Fruit fly (Drosophila melanogaster) whole organism, larva: ENCODE measurements around the gene CG2767.
A peak's percentile ranks its signal among the peaks of the same experiment; 100 is the strongest.

Source experiments
- noc ChIP-seq: fragments of 200-800 bp; sonication (Bioruptor generic); optimal IDR thresholded peaks from 3 replicates; lab custom pipeline; 2019; ENCODE audit warnings: missing biosample characterization, mild to moderate bottlenecking, missing genetic modification characterization, moderate library complexity

The CG2767 gene

DNA sequence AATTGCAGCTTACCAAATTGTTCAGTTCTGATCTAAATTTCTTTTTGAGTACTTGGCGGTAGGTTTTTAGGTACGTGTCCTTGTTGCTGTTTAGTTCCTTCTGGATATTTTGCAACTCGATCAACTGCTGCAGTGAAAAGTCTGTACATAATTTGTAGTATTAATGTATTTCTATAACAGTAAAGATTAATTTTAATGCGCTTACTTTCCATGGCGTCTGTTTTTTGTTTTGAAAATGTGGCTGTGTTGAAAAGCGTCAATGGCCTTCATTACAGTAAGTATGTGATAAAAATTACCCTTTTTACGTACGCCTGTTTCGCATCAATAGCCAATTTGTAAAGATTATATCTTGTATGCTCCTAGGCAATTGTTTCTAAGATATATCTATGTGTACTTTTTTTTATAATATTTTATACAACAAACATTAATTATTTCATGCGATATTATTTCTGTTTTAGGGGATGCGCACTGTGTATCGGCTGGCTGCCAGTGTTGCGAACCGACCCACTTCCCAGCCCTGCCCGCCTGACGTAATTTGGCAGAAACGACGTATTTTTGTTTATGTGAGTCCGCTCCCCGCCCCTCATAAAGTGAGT lies 6.7 kb downstream of the CG2767 start, which contains the start of the genes Kmn2 and CG2698:
Kmn2 (minus strand) TSS at position 236 of the 596 bp plus-strand sequence.
CG2698 (plus strand) TSS at position 489 of the 596 bp plus-strand sequence.
- peak; percentile 96 for TF ChIP-seq noc (tag; lab: Kevin White, UChicago)

DNA sequence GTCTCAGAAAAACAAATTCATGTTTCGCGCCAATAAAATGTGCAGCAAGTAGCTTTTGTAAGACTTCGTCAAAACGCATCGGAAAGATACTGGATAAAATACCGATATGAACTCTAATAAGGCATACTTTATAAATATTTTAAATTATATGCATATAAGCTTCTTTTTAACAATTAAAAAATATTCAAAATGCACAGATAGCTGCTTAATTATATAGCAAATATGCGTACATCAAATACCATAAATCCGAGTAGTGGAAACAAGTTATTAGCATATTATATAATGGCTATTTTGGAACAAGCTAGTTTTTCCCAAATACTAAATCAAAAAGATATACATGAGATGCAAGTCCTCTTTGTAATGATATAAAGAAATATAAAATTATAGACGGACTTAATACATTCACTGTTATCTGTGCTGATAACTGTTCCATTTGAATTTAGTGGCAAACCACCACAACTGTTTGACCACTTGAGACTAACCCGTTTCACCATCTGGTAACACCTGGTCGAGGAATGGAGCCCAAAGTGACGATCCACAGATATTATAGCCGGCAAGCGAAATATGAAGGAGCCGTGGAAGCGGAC lies 8.3 kb downstream of the CG2767 start, which contains the start of gene PIG-H:
PIG-H (plus strand) TSS at position 303 of the 587 bp plus-strand sequence.
- TF ChIP-seq noc (tag; lab: Kevin White, UChicago) = no peak

DNA sequence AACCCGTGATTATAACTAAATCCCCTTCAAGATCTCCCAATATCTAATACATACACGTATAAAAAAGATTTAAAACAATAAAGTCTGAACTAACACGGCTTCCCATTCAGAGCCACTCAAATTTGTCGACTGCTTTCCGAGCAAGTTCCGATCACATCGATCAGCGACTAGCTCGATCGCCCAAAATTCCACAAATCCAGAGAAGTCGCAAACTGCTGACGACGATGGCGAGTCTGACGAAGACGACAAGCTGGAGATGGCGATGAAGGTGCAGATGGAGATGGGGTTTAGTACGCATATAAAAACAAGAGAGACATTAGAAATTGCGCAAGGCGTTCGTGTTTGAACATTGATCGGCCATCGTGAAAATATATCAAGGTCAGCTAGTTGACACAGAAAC lies 9.1 kb downstream of the CG2767 start:
- TF ChIP-seq noc (tag; lab: Kevin White, UChicago) = no peak

DNA sequence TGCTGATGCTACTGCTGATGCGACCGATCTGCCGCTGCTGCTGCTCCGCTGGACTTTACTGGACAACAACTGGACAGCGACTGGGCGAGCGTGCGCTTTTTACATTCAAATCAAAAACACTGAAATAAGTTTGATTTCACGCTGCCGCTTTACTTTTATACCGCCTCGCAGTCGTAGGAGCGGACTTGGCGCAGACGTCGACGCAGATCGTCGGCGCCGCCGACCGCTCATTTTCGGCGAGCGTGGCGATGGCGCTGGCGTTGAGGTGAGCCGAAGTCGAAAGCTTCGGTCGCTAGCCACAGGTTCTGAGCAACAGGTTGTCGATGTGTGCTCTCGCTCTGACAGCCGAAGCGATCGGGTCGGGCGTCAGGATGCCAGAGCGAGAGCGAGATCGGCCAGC lies 12.2 kb downstream of the CG2767 start, which contains the start of gene Elovl7:
Elovl7 (minus strand) TSS at position 131 of the 400 bp plus-strand sequence.
- TF ChIP-seq noc (tag; lab: Kevin White, UChicago) = no peak

DNA sequence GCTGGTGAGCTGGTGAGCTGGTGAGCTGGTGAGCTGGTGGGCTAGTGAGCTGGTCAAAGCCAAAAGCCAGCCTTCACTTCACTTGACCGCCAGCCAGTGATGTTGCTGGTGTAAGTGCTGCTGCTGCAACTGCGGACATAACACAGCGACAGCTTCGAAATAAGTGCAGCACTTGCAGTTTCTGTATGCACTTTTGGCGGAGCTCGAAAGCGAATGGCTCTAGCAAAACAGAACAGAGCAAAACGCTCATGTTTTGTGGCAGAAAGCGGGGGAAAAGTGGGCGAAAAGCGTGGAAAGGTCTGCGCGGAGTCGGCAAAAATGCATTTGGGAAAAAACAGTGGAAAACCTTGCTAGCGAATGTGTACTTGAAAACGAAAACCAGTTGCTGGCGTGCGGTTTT lies 13.3 kb downstream of the CG2767 start:
- TF ChIP-seq noc (tag; lab: Kevin White, UChicago) = no peak

DNA sequence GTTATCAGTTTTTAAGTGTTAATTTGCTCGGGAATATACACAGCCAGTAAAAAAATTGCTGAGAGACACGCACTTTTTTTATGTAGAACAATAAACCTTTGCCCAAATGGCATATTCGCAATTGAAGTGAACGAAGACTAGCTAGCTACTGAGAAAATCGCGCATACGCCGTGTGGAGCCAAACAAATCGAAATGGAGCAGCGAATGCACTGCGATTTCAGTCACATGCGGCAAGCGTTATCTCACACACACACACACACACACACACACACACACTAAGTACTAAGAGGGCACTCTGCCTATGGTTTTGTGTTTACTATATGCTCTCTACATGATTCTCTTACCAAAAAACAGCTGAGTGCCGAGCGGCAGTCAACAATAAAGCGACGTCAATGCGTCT lies 14.4 kb downstream of the CG2767 start:
- no peak for TF ChIP-seq noc (tag; lab: Kevin White, UChicago)

DNA sequence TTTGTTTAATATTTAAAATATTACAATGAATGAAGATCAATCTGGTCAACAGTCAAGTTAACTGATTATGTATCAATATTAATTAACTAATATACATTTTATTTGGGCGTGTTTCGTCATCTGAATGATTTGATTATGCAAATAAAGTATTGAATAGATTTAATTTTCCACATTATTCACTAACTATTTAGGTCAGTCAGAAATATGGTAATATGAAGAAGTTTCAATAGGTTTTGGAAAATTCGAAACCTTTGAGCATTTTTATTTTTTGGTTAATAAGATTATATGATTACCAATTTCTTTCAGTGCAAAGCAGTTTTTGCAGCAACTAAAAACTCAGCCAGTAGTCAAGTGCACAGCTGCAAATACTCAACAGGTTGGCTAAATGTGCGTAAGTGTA lies 15.8 kb downstream of the CG2767 start:
- TF ChIP-seq noc (tag; lab: Kevin White, UChicago) = no peak

DNA sequence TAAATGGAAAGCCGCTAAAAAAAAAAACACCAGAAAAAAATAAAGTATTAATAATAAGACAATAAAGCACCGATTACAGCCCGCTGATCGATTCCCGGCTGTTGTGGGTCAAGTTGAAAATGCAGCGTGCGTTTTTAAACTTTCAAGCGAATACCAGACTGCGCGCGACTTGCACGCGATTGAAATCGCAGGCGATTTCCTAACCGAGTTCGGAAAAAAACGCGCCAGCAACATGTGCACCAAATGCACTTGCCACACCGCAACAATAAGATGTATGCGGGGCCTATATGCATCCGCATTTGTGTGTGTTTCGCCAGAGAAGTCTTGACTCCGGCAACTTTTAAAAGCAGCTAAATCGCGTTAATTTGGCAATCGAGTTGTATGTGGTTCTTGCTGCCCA lies 16.5 kb downstream of the CG2767 start:
- no peak for TF ChIP-seq noc (tag; lab: Kevin White, UChicago)

DNA sequence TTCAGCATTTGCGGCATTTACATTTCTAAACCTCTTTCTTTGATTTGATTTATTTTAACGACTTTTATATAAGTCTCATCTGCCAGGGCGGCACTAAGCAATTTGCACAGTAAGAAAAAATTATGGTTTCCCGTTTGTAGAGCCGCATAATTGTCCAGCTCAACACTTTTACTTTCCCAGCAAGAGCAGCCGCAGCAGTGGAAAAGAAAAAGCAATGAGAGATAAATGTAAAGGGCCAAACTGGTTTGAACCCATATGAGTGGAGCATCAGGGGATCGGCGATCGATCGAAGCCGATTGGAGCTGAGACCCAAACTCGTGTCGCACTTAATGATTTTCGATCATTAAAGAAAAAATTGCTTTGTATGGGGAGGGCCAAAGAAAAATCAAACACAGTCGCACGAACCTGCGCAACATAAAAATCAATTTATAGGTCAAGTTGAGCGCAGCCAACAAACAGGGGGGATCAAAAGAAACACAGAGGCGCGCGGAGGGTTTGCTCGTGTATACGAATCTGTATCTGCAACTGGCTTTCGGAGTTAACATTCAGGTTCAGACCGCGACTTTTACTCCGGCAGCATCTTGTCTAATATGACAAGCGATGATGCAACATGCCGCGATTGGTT lies 17.0 kb downstream of the CG2767 start:
- TF ChIP-seq noc (tag; lab: Kevin White, UChicago) = no peak

DNA sequence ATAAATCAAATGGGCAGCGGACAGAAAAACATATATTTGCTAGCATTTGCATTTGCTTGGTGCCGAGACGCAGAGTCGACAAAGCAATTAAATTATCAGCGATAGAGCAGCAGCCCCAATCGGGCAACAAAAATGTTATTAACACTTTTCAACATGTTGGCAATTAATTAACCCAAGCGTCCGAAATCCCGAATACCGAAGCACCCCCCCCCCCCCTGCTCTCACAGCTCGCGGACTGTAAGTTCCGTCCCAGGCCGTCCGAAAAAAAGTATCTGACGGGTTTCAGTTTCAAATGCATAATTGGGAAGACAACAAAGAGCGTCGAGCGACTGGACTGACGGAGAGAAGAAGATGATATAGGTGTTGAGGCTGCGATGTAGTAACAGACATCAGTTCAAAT lies 17.7 kb downstream of the CG2767 start:
- no peak for TF ChIP-seq noc (tag; lab: Kevin White, UChicago)

DNA sequence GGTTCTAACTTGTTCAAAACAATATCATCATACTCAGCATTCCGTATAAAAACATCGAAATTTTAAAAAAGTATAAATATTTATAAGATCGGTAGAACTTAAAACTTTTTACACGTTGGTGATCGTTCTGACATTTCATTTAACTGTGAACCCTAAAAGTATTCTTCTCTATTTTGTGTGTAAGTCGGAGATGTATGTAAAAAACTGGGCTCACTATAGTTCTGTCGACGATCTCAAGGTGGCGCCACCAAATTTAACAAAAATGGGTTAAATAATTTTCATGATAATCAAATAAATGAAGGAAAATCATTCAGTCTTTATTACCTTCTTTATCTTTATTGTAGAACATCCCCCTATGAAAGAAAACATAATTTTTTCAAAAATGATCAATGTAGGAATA lies 26.5 kb downstream of the CG2767 start:
- no peak for TF ChIP-seq noc (tag; lab: Kevin White, UChicago)

DNA sequence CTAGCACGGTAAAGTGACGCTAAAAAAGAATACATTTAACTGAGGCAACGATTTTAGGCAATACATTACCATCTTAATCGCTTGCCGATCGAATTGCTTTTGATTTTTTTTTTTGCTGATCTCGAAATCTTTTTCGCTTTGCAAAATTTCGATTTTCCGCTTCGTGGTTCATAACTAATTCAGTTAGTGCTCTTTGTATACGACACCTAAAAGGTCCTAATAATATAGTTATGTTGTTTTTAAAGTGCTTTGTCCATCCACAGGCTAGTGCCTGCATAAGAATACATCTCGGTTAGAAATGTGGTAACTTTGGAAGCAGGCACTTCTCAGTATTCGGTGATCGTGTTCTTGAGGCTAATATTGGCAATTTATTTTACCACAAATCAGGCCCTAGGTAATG lies 27.7 kb downstream of the CG2767 start, which contains the start of gene Sfp84E:
Sfp84E (minus strand) TSS at position 101 of the 400 bp plus-strand sequence.
- no peak for TF ChIP-seq noc (tag; lab: Kevin White, UChicago)

DNA sequence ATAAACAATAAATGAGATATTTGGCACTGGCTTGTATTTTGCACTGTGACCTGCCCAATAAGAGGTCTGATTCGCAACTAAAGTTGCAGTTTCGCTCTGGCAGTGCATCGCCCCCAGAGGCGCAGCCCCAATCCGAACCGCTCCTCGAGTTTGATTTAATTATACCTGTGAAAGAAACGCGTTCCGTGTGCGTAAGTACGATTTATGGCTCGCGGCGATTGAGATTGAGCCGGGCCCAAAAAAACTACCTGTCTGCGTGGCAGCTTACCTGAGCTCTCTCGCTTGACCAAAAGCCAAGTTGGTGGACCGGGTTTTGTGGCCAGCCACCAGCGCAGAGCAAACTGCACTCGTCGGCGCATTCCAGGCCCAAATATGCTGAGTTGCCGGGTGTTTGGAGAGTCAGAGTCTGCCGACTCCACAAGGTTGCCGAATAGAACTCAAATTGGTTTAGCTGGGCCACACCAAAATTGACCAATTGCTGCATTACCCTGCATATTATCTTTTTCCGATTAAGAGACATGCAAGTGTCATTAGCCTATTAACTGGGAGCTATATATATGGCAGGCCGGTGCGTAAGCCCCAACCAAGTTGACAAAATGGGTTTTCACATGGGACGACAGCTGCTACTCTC lies 29.4 kb downstream of the CG2767 start, which contains the start of the genes CD98hc and Os-C:
CD98hc (minus strand) TSS at position 50 of the 631 bp plus-strand sequence.
Os-C (plus strand) TSS at position 581 of the 631 bp plus-strand sequence.
- no peak for TF ChIP-seq noc (tag; lab: Kevin White, UChicago)

DNA sequence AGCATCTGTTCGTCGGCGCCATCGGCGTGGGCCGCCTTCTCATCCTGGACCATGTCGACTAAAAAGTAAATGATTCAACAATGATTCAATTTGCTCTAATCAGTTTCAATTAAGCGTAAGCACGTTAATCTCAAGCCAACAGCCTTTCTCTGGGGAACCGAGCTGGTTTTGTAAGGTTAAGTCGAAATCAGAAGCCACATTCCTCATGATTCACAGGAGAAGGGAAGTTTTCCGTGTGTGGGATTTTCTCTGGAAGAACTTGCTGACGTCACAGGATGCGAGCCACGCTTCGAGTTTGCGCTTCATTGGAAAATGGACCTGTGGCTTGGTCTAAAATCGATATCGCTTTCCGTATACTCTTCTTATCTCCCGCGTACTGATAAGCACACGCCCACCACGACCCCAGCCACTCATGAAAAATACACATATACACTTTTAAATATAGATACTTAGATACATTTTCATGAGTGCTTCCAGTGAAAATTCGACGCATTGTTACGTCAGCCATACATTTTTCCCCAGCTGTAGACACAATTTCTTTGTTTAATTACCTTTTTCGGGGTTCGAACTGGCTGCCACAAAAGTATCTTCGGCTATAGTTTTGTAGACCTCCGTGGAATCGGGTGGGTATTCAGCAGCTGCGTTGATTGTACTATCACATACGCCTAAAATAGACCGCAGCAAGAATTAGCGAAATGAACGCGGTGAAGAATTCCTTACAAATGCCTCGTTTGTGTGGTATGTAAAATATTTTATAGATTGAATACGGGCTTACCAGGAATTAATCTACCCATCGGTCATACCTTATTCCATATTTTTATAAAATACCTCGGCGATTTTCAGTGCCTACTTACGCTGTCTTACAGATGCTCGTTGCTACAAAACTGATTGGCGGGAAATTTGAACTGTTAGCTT lies 30.6 kb downstream of the CG2767 start:
- peak; percentile 58 for TF ChIP-seq noc (tag; lab: Kevin White, UChicago)

DNA sequence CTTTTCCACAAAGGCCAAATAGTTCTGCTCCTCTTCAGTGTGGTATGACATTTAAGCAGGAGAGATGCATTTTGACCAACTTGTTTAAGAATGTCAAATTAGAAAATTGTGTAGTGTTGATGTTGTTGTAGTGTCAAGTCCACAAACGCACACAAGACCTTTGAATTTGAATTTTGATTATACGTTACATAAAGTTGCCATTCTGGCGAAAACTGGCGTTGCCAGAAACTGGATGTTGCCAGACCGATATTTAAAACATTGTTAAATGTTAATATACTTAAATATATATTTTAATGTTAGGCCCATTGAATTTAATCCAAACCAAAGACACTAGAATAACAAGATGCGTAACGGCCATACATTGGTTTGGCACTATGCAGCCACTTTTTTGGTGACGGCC lies 34.9 kb downstream of the CG2767 start:
- no peak for TF ChIP-seq noc (tag; lab: Kevin White, UChicago)
